Worm (Caenorhabditis elegans): ENCODE results near the gene cdk-4.

Gene cdk-4

DNA sequence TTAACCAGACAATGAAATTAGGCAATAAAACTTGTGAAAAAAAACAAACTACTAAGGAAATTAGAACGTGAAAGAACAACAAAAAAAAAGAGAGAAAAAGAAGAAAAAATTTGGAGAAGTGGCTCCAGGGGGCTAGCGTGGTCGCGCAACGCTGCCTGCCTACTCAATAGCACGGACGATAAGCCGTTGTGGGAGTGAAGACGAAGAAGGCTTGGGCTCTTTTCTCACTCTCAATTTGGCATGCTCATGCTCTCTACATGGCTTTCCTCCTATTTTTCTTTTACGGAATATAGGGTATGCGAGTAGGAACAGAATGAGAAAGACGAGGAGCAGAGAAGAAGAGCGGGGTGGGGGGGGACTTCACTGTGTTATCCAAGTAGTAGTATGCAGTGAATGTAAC is 16.4 kb downstream of the cdk-4 start:
- TF ChIP-seq blmp-1 (tag; optimal IDR thresholded peaks at IDR 0.05; ENCODE audit: insufficient read depth) (no peak), fos-1 (tag; optimal IDR thresholded peaks at IDR 0.05) (no peak), sma-3 (GFP tag; optimal IDR thresholded peaks at IDR 0.05) (no peak), peb-1 (tag; optimal IDR thresholded peaks at IDR 0.05) (no peak), nhr-11 (tag; optimal IDR thresholded peaks at IDR 0.05) (no peak), elt-1 (tag; optimal IDR thresholded peaks at IDR 0.05) (no peak), unc-55 (GFP tag; optimal IDR thresholded peaks at IDR 0.05) (peak; percentile 70), ztf-11 (tag; optimal IDR thresholded peaks at IDR 0.05) (no peak), nhr-25 (tag; optimal IDR thresholded peaks at IDR 0.05) (no peak), nhr-10 (tag; optimal IDR thresholded peaks at IDR 0.05) (no peak), gmeb-1 (tag; optimal IDR thresholded peaks at IDR 0.05) (no peak), nhr-12 (tag; optimal IDR thresholded peaks at IDR 0.05) (no peak), lin-11 (tag; optimal IDR thresholded peaks at IDR 0.05) (peak; percentile 49), ceh-82 (tag; optimal IDR thresholded peaks at IDR 0.05) (no peak), lsy-2 (tag; optimal IDR thresholded peaks at IDR 0.05) (peak in 1 of 2 experiments; percentile 46), mab-5 (tag; optimal IDR thresholded peaks at IDR 0.05) (peak; percentile 4), ztf-4 (tag; optimal IDR thresholded peaks at IDR 0.05) (no peak), sem-4 (tag; optimal IDR thresholded peaks at IDR 0.05) (peak; percentile 76), sma-9 (GFP tag; optimal IDR thresholded peaks at IDR 0.05) (peak; percentile 49), sma-9 (tag; optimal IDR thresholded peaks at IDR 0.05) (no peak), aly-2 (tag; optimal IDR thresholded peaks at IDR 0.05) (no peak), lin-13 (GFP tag; optimal IDR thresholded peaks at IDR 0.05) (peak; percentile 39), mbf-1 (tag; optimal IDR thresholded peaks at IDR 0.05) (no peak), unc-62 (GFP tag; optimal IDR thresholded peaks at IDR 0.05) (no peak), snpc-4 (tag; optimal IDR thresholded peaks at IDR 0.05) (no peak), nhr-129 (tag; optimal IDR thresholded peaks at IDR 0.05) (peak; percentile 53), zag-1 (tag; optimal IDR thresholded peaks at IDR 0.05) (peak; percentile 71), crh-2 (tag; optimal IDR thresholded peaks at IDR 0.05) (peak; percentile 15), Y55F3AM.14 (GFP tag; optimal IDR thresholded peaks at IDR 0.05) (no peak), C34F6.9 (tag; optimal IDR thresholded peaks at IDR 0.05) (peak; percentile 78), elt-3 (tag; optimal IDR thresholded peaks at IDR 0.05) (no peak), ceh-16 (tag; optimal IDR thresholded peaks at IDR 0.05) (no peak), ama-1 (optimal IDR thresholded peaks at IDR 0.05) (no peak), ZK546.5 (tag; optimal IDR thresholded peaks at IDR 0.05) (no peak), egl-27 (tag; optimal IDR thresholded peaks at IDR 0.05) (peak; percentile 21), F13H6.1 (tag; optimal IDR thresholded peaks at IDR 0.05) (peak; percentile 45), mdl-1 (tag; optimal IDR thresholded peaks at IDR 0.05) (peak; percentile 6 to 35), nhr-23 (tag; optimal IDR thresholded peaks at IDR 0.05) (no peak)

DNA sequence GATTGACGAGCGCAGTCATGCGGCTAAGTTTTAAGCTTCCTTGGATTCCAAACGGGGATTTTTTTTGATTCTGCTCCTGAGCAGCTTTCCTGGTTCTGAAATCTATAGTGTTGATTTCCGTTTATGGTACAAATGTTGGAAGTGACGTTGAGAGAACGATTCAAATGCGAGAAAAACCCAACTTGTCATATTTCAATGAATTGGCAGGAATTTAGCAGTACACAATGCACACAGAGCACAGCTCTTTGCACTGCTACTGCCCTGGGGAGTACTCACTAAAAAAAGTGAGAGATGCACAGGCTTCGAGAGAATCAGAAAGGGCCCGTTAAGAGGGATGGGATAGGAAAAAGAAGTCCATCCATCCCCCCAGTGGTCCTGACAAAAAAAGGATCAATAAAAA is 18.1 kb downstream of the cdk-4 start, which contains the start of gene sad-1:
Gene sad-1, minus strand, starts transcription at position 101 of the 400 bp plus-strand sequence.
- TF ChIP-seq peb-1 (tag; optimal IDR thresholded peaks at IDR 0.05) = no peak
- peak; percentile 26 for TF ChIP-seq C34F6.9 (tag; optimal IDR thresholded peaks at IDR 0.05)

DNA sequence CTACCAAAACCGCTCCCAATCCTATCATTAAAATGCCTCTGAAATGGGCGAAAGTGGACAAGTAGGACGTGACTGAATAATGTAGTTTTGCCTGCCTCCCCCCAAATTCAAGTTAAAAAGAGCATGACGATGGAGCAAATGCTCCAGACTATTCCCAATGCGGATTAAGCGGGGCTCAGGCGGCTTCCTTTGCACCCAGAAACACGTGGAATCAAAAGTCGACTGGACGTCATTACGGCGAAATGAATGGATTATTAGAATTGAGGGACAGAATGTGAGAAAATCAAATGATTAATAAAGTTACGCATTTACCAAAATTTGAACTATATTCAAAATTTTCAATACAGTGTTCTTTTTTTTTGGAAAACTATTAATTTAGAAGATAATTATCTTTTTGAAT is 18.8 kb downstream of the cdk-4 start:
- TF ChIP-seq nhr-6 (tag; optimal IDR thresholded peaks at IDR 0.05) (no peak), lsy-2 (tag; optimal IDR thresholded peaks at IDR 0.05) (peak in 1 of 2 experiments; percentile 6), skn-1 (tag; optimal IDR thresholded peaks at IDR 0.05) (no peak), crh-2 (tag; optimal IDR thresholded peaks at IDR 0.05) (peak; percentile 35)

DNA sequence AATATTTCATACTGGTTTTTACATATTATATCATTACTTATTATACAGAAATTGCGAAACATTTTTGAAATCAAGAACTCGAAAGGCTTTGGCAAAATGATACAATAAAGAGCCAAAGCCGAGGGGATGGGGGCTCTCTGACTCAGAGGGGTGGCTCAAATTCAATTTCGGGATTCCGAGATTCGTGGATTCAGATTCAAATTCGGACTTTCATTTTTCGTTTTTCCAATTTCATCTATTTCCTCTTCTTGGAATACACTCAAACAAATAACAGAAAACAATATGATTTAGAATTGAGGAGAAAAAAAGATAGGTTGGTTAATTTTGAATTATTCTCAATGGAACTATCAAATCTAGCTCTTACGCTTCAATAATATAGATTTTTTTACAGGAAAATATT is 19.6 kb downstream of the cdk-4 start:
- TF ChIP-seq sma-3 (GFP tag; optimal IDR thresholded peaks at IDR 0.05) (no peak), sem-4 (tag; optimal IDR thresholded peaks at IDR 0.05) (peak; percentile 2)

All from whole organism, L2 larva.